Worm (Caenorhabditis elegans) whole organism, L4/young adult: ENCODE results near the gene pes-9.

Experiments used
- W03F9.2 ChIP-seq: fragments of 150-350 bp; optimal IDR thresholded peaks from 2 replicates; lab custom pipeline; 2014; ENCODE audit warnings: missing biosample characterization, missing genetic modification characterization
- dao-5 ChIP-seq: sonication (generic microtip); optimal IDR thresholded peaks from 2 replicates; lab custom pipeline; 2016; ENCODE audit warnings: missing genotype, missing genetic modification characterization, moderate library complexity, missing compliant biosample characterization
- him-1 ChIP-seq: sonication (generic microtip); optimal IDR thresholded peaks from 2 replicates; lab custom pipeline; 2016; ENCODE audit warnings: missing genotype, missing genetic modification reagents, missing genetic modification characterization, missing compliant biosample characterization

The pes-9 gene

DNA sequence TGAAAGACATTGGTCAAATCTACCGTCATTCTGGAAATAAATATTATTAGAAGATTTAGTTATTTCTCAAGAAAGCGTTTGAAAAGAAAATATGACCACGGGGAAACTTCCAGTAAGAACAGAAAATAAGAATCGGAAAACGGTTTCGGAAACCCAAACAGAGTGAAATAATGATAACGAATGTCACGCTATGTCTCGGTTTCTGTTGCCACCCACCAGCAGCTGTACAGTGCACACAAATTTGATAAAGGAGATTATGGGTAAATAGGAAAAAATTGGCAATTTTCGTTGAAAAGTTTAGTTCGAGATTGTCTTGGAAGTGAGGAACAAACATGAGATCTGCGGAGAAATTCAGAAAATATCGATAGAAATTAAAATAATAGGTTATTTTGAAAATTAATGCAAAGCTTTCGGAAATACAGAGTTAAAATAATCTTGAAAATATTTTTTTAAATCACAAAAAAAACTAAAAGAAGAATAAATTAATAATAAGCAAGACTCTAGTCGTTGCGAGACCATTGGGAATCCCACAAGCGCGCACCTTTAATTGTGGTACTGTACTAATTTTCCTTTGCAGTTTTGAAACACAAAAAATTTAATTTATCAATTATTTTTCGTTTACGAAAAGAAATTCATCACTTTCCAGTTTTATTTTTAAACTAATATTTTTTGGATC lies at the start of gene pes-9:
TSS of gene pes-9 (minus strand) at position 30 of the 676 bp plus-strand sequence.
- TF ChIP-seq him-1 (tag; lab: Kevin White, UChicago) (no peak), dao-5 (tag; lab: Kevin White, UChicago) (no peak), W03F9.2 (tag; lab: Kevin White, UChicago) (no peak)

DNA sequence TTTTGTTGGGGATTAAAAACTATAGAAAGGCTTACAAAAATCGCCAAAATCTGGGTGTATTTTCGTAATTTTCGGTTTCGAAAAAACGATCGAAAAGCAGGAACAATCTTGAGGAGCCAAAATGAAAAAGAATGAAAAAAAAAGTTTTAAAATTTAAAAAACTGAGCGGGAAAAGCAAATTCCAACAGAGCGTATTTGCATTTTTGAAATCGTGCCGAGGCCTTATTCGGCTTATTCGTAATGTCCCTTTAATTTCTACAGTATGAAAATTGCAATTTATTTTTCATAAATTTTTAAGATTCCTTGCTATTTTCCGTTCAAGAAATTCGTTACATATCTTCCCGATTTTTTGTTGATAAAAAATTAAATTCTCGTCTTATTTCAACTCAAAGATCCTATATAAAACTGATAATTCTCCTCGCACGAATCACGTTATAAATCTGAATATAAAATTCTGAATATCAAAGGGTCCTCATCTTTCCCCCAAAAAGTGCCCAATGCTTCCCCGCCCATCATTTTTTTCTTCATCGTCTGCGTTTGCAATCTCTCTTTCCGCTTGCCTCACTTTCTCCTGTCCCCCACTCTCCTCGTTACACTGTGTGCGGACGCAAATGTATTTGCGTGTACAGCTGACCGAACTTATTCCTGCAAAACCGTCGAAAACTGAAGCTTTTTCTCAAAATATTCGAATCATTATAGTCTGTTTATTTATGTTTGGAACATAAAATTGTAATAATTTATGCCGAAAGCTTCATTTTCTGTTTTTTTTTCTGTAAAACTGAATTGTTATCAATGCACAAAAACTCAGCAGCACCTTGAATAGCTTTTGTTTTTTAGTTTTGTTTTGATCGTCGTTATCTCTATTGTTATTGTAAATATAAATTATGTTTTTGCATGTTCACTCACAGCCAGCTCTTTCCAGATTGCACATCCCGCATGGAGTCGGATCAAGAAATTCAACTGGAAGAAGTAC lies 49.3 kb upstream of the pes-9 start, which contains the start of the genes rfc-1 and pmp-3:
TSS of gene rfc-1 (minus strand) at position 163 of the 973 bp plus-strand sequence.
TSS of gene pmp-3 (plus strand) at position 923 of the 973 bp plus-strand sequence.
- TF ChIP-seq dao-5 (tag; lab: Kevin White, UChicago) = no peak
- no peak for TF ChIP-seq him-1 (tag; lab: Kevin White, UChicago)
- peak; percentile 62 for TF ChIP-seq W03F9.2 (tag; lab: Kevin White, UChicago)

- TF ChIP-seq him-1 (tag; lab: Kevin White, UChicago) = no peak
- TF ChIP-seq dao-5 (tag; lab: Kevin White, UChicago) = no peak
Observed at ce11 chrV:14642016-14642415, 45.2 kb upstream of the pes-9 start.

DNA sequence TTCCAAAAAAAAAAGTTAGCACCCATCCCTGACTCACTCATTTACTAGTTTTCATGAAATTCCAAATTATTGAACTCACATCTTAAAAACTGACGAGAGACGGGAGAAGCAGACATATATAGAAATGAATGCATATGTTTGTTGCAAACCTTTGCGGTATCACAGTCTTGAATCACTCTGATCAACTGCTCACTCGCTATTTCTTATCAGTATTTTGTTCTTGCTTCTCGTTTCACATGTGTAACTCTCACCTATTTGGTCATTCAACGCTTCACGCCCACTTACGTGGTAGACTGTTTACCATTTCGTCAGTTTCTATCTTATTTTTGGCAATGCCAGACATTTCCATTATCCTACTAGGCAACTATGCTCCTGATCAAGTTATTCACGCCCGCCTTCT lies 43.9 kb upstream of the pes-9 start, which contains the start of gene C54G10.1:
TSS of gene C54G10.1 (plus strand) at position 333 of the 400 bp plus-strand sequence.
- TF ChIP-seq dao-5 (tag; lab: Kevin White, UChicago) (no peak), W03F9.2 (tag; lab: Kevin White, UChicago) (no peak), him-1 (tag; lab: Kevin White, UChicago) (no peak)

- no peak for TF ChIP-seq him-1 (tag; lab: Kevin White, UChicago)
- TF ChIP-seq dao-5 (tag; lab: Kevin White, UChicago) = no peak
- TF ChIP-seq W03F9.2 (tag; lab: Kevin White, UChicago) = no peak
Observed at ce11 chrV:14640071-14640470, 43.2 kb upstream of the pes-9 start, which contains the start of gene F43D2.7. Gene F43D2.7 (minus strand): TSS chrV:14640171.

- TF ChIP-seq him-1 (tag; lab: Kevin White, UChicago) (no peak), dao-5 (tag; lab: Kevin White, UChicago) (no peak), W03F9.2 (tag; lab: Kevin White, UChicago) (no peak)
Observed at ce11 chrV:14638075-14638474, 41.2 kb upstream of the pes-9 start.

ce11 chrV:14635119-14635518 lies 38.3 kb upstream of the pes-9 start, which contains the start of gene F43D2.6:
Gene F43D2.6 (minus strand): TSS chrV:14635180.
- TF ChIP-seq W03F9.2 (tag; lab: Kevin White, UChicago) = no peak
- no peak for TF ChIP-seq dao-5 (tag; lab: Kevin White, UChicago)
- no peak for TF ChIP-seq him-1 (tag; lab: Kevin White, UChicago)

ce11 chrV:14633319-14633718 lies 36.5 kb upstream of the pes-9 start:
- TF ChIP-seq dao-5 (tag; lab: Kevin White, UChicago) (no peak), W03F9.2 (tag; lab: Kevin White, UChicago) (no peak), him-1 (tag; lab: Kevin White, UChicago) (no peak)

DNA sequence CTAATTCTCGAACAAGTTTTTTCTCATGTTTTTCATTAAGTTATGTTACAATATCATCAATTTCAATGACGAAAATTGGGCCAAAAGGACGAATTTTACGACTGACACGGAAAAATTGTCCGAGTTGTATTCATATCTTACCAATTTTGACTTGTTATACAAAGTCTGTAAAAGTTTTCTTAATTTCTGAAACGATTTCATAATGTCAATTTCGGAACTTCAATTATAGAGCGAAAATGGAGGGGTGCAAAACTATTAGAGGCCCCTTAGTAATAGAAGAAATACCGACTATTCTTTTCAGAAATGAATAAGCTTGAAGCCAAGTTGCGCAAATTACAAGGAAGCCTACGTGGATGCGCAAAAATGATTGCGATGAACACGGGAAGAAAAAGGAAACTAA lies 34.8 kb upstream of the pes-9 start, which contains the start of gene F43D2.3:
TSS of gene F43D2.3 (plus strand) at position 301 of the 400 bp plus-strand sequence.
- no peak for TF ChIP-seq dao-5 (tag; lab: Kevin White, UChicago)
- TF ChIP-seq W03F9.2 (tag; lab: Kevin White, UChicago) = no peak
- no peak for TF ChIP-seq him-1 (tag; lab: Kevin White, UChicago)

- TF ChIP-seq W03F9.2 (tag; lab: Kevin White, UChicago) (no peak), dao-5 (tag; lab: Kevin White, UChicago) (no peak), him-1 (tag; lab: Kevin White, UChicago) (no peak)
Observed at ce11 chrV:14625662-14626061, 28.8 kb upstream of the pes-9 start.

ce11 chrV:14620835-14621234 lies 24.0 kb upstream of the pes-9 start, which contains the start of gene hot-1:
Gene hot-1 (plus strand): TSS chrV:14621135.
- TF ChIP-seq W03F9.2 (tag; lab: Kevin White, UChicago) = no peak

- no peak for TF ChIP-seq him-1 (tag; lab: Kevin White, UChicago)
- TF ChIP-seq W03F9.2 (tag; lab: Kevin White, UChicago) = no peak
- no peak for TF ChIP-seq dao-5 (tag; lab: Kevin White, UChicago)
Observed at ce11 chrV:14620311-14620710, 23.5 kb upstream of the pes-9 start.

DNA sequence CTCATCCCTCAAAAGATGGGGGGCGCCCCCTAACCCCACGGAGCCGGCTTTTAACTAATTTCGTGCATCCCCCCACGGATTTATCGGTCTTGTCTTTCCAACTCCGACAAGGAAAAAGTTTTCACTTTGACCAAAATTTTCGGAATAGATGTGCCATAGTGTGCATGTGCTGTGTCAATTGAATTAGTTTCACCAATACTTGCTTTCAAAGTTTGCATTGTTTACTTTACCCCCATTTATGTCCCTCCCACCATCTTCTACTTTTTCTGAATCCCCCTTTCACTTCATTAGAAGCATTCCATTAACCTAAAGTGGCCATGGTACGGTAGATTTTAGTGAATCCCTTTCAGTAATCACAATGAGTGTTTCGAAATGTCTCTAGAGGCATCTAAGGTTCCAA lies 20.9 kb upstream of the pes-9 start:
- no peak for TF ChIP-seq W03F9.2 (tag; lab: Kevin White, UChicago)
- TF ChIP-seq him-1 (tag; lab: Kevin White, UChicago) = no peak
- no peak for TF ChIP-seq dao-5 (tag; lab: Kevin White, UChicago)
